Worm (Caenorhabditis elegans) whole organism, L3 larva: ENCODE results near the gene math-3.

Experiments used
- egl-27 ChIP-seq: sonication (generic microtip); optimal IDR thresholded peaks from 4 replicates; lab custom pipeline; 2017; ENCODE audit warnings: missing biosample characterization, missing genetic modification reagents, missing genetic modification characterization
- elt-3 ChIP-seq, 3 experiments: fragments of 150-350 bp in 1 of 3; sonication (generic microtip) in 2 of 3; optimal IDR thresholded peaks; 2 replicates in 2 of 3; 4 replicates in 1 of 3; lab custom pipeline; 2014 to 2017; ENCODE audit warnings: missing biosample characterization in 3 of 3, missing genetic modification characterization in 3 of 3
- jun-1 ChIP-seq: fragments of 150-350 bp; optimal IDR thresholded peaks from 2 replicates; lab custom pipeline; 2014; ENCODE audit warnings: missing biosample characterization, missing genetic modification reagents, missing genetic modification characterization
- nhr-25 ChIP-seq: sonication (generic microtip); optimal IDR thresholded peaks from 2 replicates; lab custom pipeline; 2017; ENCODE audit warnings: missing biosample characterization, missing genetic modification characterization
- nhr-76 ChIP-seq: fragments of 150-350 bp; sonication (generic microtip); optimal IDR thresholded peaks from 5 replicates; lab custom pipeline; 2014; ENCODE audit warnings: missing biosample characterization, missing genetic modification characterization
- pqm-1 ChIP-seq: fragments of 150-350 bp; optimal IDR thresholded peaks from 2 replicates; lab custom pipeline; 2017; ENCODE audit warnings: missing biosample characterization, missing genetic modification characterization, inconsistent platforms
- snpc-4 ChIP-seq: fragments of 150-350 bp; optimal IDR thresholded peaks from 2 replicates; lab custom pipeline; 2014; ENCODE audit warnings: missing biosample characterization, missing genetic modification characterization
- unc-39 ChIP-seq: sonication (generic microtip); optimal IDR thresholded peaks from 4 replicates; lab custom pipeline; 2017; ENCODE audit warnings: missing biosample characterization, missing genetic modification characterization
- unc-62 ChIP-seq: fragments of 150-350 bp; sonication (generic microtip); optimal IDR thresholded peaks from 4 replicates; lab custom pipeline; 2014; ENCODE audit warnings: missing biosample characterization, missing genetic modification reagents, missing genetic modification characterization

- TF ChIP-seq nhr-25: no peak
- no peak for TF ChIP-seq snpc-4 (tag; lab: Kevin White, UChicago)
- TF ChIP-seq unc-39 (tag; lab: Kevin White, UChicago): no peak
- no peak for TF ChIP-seq egl-27 (tag; lab: Kevin White, UChicago)
- no peak for TF ChIP-seq nhr-76 (tag; lab: Kevin White, UChicago)
- TF ChIP-seq pqm-1: no peak
- TF ChIP-seq jun-1 (tag; lab: Kevin White, UChicago): no peak
- no peak for TF ChIP-seq elt-3 (tag; optimal IDR thresholded peaks at IDR 0.05; lab: Kevin White, UChicago)
- TF ChIP-seq unc-62 (GFP tag; lab: Kevin White, UChicago): no peak
These were observed 29.4 kb upstream of the math-3 start, which contains the start of gene F36H5.12 for ce11 chrII:1742535-1742934.
